Fruit fly (Drosophila melanogaster) whole organism: Measurements from ENCODE around the gene PGRP-SD.

Experiments used
- CG8478 ChIP-seq: fragments of >200 bp; optimal IDR thresholded peaks from 2 replicates; lab custom pipeline; 2018; ENCODE audit warnings: inconsistent platforms
- Dll ChIP-seq: fragments of >200 bp; optimal IDR thresholded peaks from 2 replicates; lab custom pipeline; 2017
- EcR ChIP-seq, 2 experiments: fragments of >200 bp; optimal IDR thresholded peaks; 2 replicates each; lab custom pipeline; 2017; ENCODE audit warnings: missing biosample characterization in 2 of 2, missing genetic modification characterization in 2 of 2, missing genetic modification reagents in 2 of 2
- pan ChIP-seq: fragments of >200 bp; optimal IDR thresholded peaks from 2 replicates; lab custom pipeline; 2017
- psq ChIP-seq: fragments of >200 bp; optimal IDR thresholded peaks from 2 replicates; lab custom pipeline; 2017
- usp ChIP-seq: fragments of >200 bp; optimal IDR thresholded peaks from 2 replicates; lab custom pipeline; 2017; ENCODE audit warnings: missing biosample characterization, missing genetic modification characterization, mixed read lengths

Gene PGRP-SD

dm6 chr3L:7650968-7651367 is at the start of gene PGRP-SD:
TSS of gene PGRP-SD (plus strand) at chr3L:7651180.
- TF ChIP-seq Dll (lab: Kevin White, UChicago) (no peak), pan (lab: Kevin White, UChicago) (no peak), EcR (GFP tag; optimal IDR thresholded peaks at IDR 0.05; lab: Kevin White, UChicago) (no peak), usp (GFP tag; lab: Kevin White, UChicago) (no peak)

dm6 chr3L:7603397-7603796 is 47.6 kb upstream of the PGRP-SD start:
- TF ChIP-seq EcR (GFP tag; optimal IDR thresholded peaks at IDR 0.05; lab: Kevin White, UChicago) (no peak), usp (GFP tag; lab: Kevin White, UChicago) (no peak), psq (lab: Kevin White, UChicago) (no peak), CG8478 (lab: Kevin White, UChicago) (no peak), Dll (lab: Kevin White, UChicago) (no peak)

dm6 chr3L:7604863-7605262 is 46.1 kb upstream of the PGRP-SD start:
- TF ChIP-seq CG8478 (lab: Kevin White, UChicago) (no peak), pan (lab: Kevin White, UChicago) (no peak), Dll (lab: Kevin White, UChicago) (no peak), usp (GFP tag; lab: Kevin White, UChicago) (no peak), EcR (GFP tag; optimal IDR thresholded peaks at IDR 0.05; lab: Kevin White, UChicago) (no peak), psq (lab: Kevin White, UChicago) (no peak)

- TF ChIP-seq CG8478 (lab: Kevin White, UChicago) = no peak
- TF ChIP-seq usp (GFP tag; lab: Kevin White, UChicago) = no peak
- no peak for TF ChIP-seq pan (lab: Kevin White, UChicago)
- no peak for TF ChIP-seq psq (lab: Kevin White, UChicago)
- no peak for TF ChIP-seq EcR (GFP tag; optimal IDR thresholded peaks at IDR 0.05; lab: Kevin White, UChicago)
- TF ChIP-seq Dll (lab: Kevin White, UChicago) = no peak
Measured at dm6 chr3L:7606336-7607001, 44.5 kb upstream of the PGRP-SD start.

dm6 chr3L:7610522-7610921 is 40.5 kb upstream of the PGRP-SD start:
- TF ChIP-seq Dll (lab: Kevin White, UChicago) = no peak
- no peak for TF ChIP-seq pan (lab: Kevin White, UChicago)
- TF ChIP-seq EcR (GFP tag; optimal IDR thresholded peaks at IDR 0.05; lab: Kevin White, UChicago) = no peak
- TF ChIP-seq psq (lab: Kevin White, UChicago) = no peak
- TF ChIP-seq usp (GFP tag; lab: Kevin White, UChicago) = no peak
- TF ChIP-seq CG8478 (lab: Kevin White, UChicago) = no peak

- TF ChIP-seq EcR (GFP tag; optimal IDR thresholded peaks at IDR 0.05; lab: Kevin White, UChicago) (no peak), pan (lab: Kevin White, UChicago) (no peak), Dll (lab: Kevin White, UChicago) (no peak), CG8478 (lab: Kevin White, UChicago) (no peak), psq (lab: Kevin White, UChicago) (no peak), usp (GFP tag; lab: Kevin White, UChicago) (no peak)
Measured at dm6 chr3L:7611229-7611628, 39.8 kb upstream of the PGRP-SD start.

dm6 chr3L:7614226-7614625 is 36.8 kb upstream of the PGRP-SD start:
- no peak for TF ChIP-seq pan (lab: Kevin White, UChicago)
- TF ChIP-seq psq (lab: Kevin White, UChicago) = no peak

- no peak for TF ChIP-seq psq (lab: Kevin White, UChicago)
Measured at dm6 chr3L:7617436-7617979, 33.5 kb upstream of the PGRP-SD start.

dm6 chr3L:7624561-7624960 is 26.4 kb upstream of the PGRP-SD start:
- TF ChIP-seq pan (lab: Kevin White, UChicago) = no peak
- TF ChIP-seq EcR (GFP tag; optimal IDR thresholded peaks at IDR 0.05; lab: Kevin White, UChicago) = no peak
- TF ChIP-seq usp (GFP tag; lab: Kevin White, UChicago) = no peak
- no peak for TF ChIP-seq CG8478 (lab: Kevin White, UChicago)
- no peak for TF ChIP-seq psq (lab: Kevin White, UChicago)
- no peak for TF ChIP-seq Dll (lab: Kevin White, UChicago)

dm6 chr3L:7630047-7630446 is 20.9 kb upstream of the PGRP-SD start:
- no peak for TF ChIP-seq EcR (GFP tag; optimal IDR thresholded peaks at IDR 0.05; lab: Kevin White, UChicago)
- no peak for TF ChIP-seq psq (lab: Kevin White, UChicago)
- no peak for TF ChIP-seq CG8478 (lab: Kevin White, UChicago)
- no peak for TF ChIP-seq Dll (lab: Kevin White, UChicago)

- TF ChIP-seq pan (lab: Kevin White, UChicago) = no peak
Measured at dm6 chr3L:7632540-7633263, 18.3 kb upstream of the PGRP-SD start.

- TF ChIP-seq usp (GFP tag; lab: Kevin White, UChicago) (no peak), CG8478 (lab: Kevin White, UChicago) (no peak), psq (lab: Kevin White, UChicago) (no peak), pan (lab: Kevin White, UChicago) (no peak), Dll (lab: Kevin White, UChicago) (no peak), EcR (GFP tag; optimal IDR thresholded peaks at IDR 0.05; lab: Kevin White, UChicago) (no peak)
Measured at dm6 chr3L:7633619-7634018, 17.4 kb upstream of the PGRP-SD start.
